Worm (Caenorhabditis elegans) whole organism, young adult: ENCODE data around the gene Y32B12C.1.

ENCODE experiments used
- B0261.1 ChIP-seq: sonication (generic microtip); optimal IDR thresholded peaks from 2 replicates; lab custom pipeline; 2016; ENCODE audit warnings: mild to moderate bottlenecking, missing genetic modification characterization, moderate library complexity, missing compliant biosample characterization
- D2030.7 ChIP-seq: fragments of 200-800 bp; sonication (Bioruptor generic); IDR thresholded peaks from 2 replicates; pipeline ENCODE4 v1.3.6; 2022; ENCODE audit warnings: missing genetic modification reagents, missing genetic modification characterization, missing compliant biosample characterization
- F23B12.7 ChIP-seq: sonication (generic microtip); optimal IDR thresholded peaks from 2 replicates; lab custom pipeline; 2017; ENCODE audit warnings: missing genetic modification characterization, mild to moderate bottlenecking, missing compliant biosample characterization, antibody characterized with exemption, moderate library complexity; ENCODE audit not compliant: insufficient read depth
- F52B5.7 ChIP-seq: sonication (generic microtip); optimal IDR thresholded peaks from 2 replicates; lab custom pipeline; 2016; ENCODE audit warnings: mild to moderate bottlenecking, missing genetic modification characterization, missing compliant biosample characterization
- T07F8.4 ChIP-seq: sonication (generic microtip); optimal IDR thresholded peaks from 2 replicates; lab custom pipeline; 2016; ENCODE audit warnings: mild to moderate bottlenecking, missing genetic modification characterization, moderate library complexity, missing compliant biosample characterization
- Y53F4B.3 ChIP-seq: fragments of 200-800 bp; sonication (Bioruptor generic); IDR thresholded peaks from 2 replicates; pipeline ENCODE4 v1.3.6; 2022; ENCODE audit warnings: missing genetic modification reagents, missing genetic modification characterization, missing compliant biosample characterization
- Y67H2A.10 ChIP-seq: fragments of 200-800 bp; sonication (Bioruptor generic); conservative IDR thresholded peaks from 2 replicates; pipeline ENCODE4 v1.3.6; 2022; ENCODE audit warnings: missing genetic modification reagents, missing genetic modification characterization, missing compliant biosample characterization
- Y79H2A.3 ChIP-seq: fragments of 200-800 bp; sonication (Bioruptor generic); conservative IDR thresholded peaks from 2 replicates; pipeline ENCODE4 v1.3.6; 2022; ENCODE audit warnings: missing genetic modification reagents, missing genetic modification characterization, missing compliant biosample characterization
- aptf-3 ChIP-seq: fragments of 200-800 bp; sonication (Bioruptor generic); IDR thresholded peaks from 2 replicates; pipeline ENCODE4 v1.3.6; 2022; ENCODE audit warnings: missing genetic modification characterization, missing compliant biosample characterization
- atf-7 ChIP-seq: sonication (generic microtip); optimal IDR thresholded peaks from 2 replicates; lab custom pipeline; 2017; ENCODE audit warnings: mild to moderate bottlenecking, missing genetic modification characterization, missing compliant biosample characterization
- attf-5 ChIP-seq: fragments of 200-800 bp; sonication (Bioruptor generic); optimal IDR thresholded peaks from 2 replicates; lab custom pipeline; 2018; ENCODE audit warnings: mild to moderate bottlenecking, missing genetic modification characterization, missing compliant biosample characterization
- cebp-1 ChIP-seq, 2 experiments: fragments of 200-800 bp in 1 of 2; sonication (Bioruptor generic) in 1 of 2; sonication (generic microtip) in 1 of 2; IDR thresholded peaks in 1 of 2; optimal IDR thresholded peaks in 1 of 2; 2 replicates each; pipeline versions ENCODE4 v1.3.6 to Lab custom; 2017 to 2022; ENCODE audit warnings: missing compliant biosample characterization in 2 of 2, missing genetic modification characterization in 2 of 2, mild to moderate bottlenecking in 1 of 2, missing genetic modification reagents in 1 of 2, moderate library complexity in 1 of 2
- ceh-100 ChIP-seq: fragments of 200-800 bp; sonication (Bioruptor generic); IDR thresholded peaks from 2 replicates; pipeline ENCODE4 v1.3.6; 2022; ENCODE audit warnings: missing genetic modification reagents, missing genetic modification characterization, missing compliant biosample characterization
- ceh-27 ChIP-seq: fragments of 200-800 bp; sonication (Bioruptor generic); optimal IDR thresholded peaks from 2 replicates; lab custom pipeline; 2018; ENCODE audit warnings: mild to moderate bottlenecking, missing genetic modification characterization, moderate library complexity, missing compliant biosample characterization
- die-1 ChIP-seq: sonication (generic microtip); optimal IDR thresholded peaks from 2 replicates; lab custom pipeline; 2016; ENCODE audit warnings: missing genotype, mild to moderate bottlenecking, missing genetic modification characterization, missing compliant biosample characterization
- ekl-4 ChIP-seq: fragments of 200-800 bp; sonication (Bioruptor generic); IDR thresholded peaks from 2 replicates; pipeline ENCODE4 v1.3.6; 2022; ENCODE audit warnings: missing genetic modification reagents, missing genetic modification characterization, missing compliant biosample characterization
- gei-17 ChIP-seq: fragments of 200-800 bp; sonication (Bioruptor generic); optimal IDR thresholded peaks from 2 replicates; lab custom pipeline; 2018; ENCODE audit warnings: mild to moderate bottlenecking, missing genetic modification characterization, missing compliant biosample characterization
- him-1 ChIP-seq: sonication (generic microtip); optimal IDR thresholded peaks from 2 replicates; lab custom pipeline; 2016; ENCODE audit warnings: missing genotype, missing genetic modification reagents, missing genetic modification characterization, missing compliant biosample characterization
- hmg-1.2 ChIP-seq: fragments of 200-800 bp; sonication (Bioruptor generic); IDR thresholded peaks from 2 replicates; pipeline ENCODE4 v1.3.6; 2022; ENCODE audit warnings: missing genetic modification reagents, missing genetic modification characterization, missing compliant biosample characterization
- lag-1 ChIP-seq: fragments of 200-800 bp; sonication (Bioruptor generic); IDR thresholded peaks from 2 replicates; pipeline ENCODE4 v1.3.6; 2022; ENCODE audit warnings: missing genetic modification reagents, missing genetic modification characterization, missing compliant biosample characterization
- let-607 ChIP-seq, 2 experiments: fragments of 200-800 bp in 1 of 2; sonication (Bioruptor generic) in 1 of 2; sonication (generic microtip) in 1 of 2; optimal IDR thresholded peaks; 2 replicates each; lab custom pipeline; 2016 to 2018; ENCODE audit warnings: mild to moderate bottlenecking in 2 of 2, missing compliant biosample characterization in 2 of 2, missing genetic modification characterization in 2 of 2, moderate library complexity in 2 of 2, missing genotype in 1 of 2
- lsl-1 ChIP-seq: fragments of 200-800 bp; sonication (Bioruptor generic); optimal IDR thresholded peaks from 2 replicates; lab custom pipeline; 2018; ENCODE audit warnings: mild to moderate bottlenecking, missing genetic modification characterization, moderate library complexity, missing compliant biosample characterization
- madf-10 ChIP-seq: sonication (generic microtip); optimal IDR thresholded peaks from 2 replicates; lab custom pipeline; 2016; ENCODE audit warnings: mild to moderate bottlenecking, missing genetic modification characterization, missing compliant biosample characterization
- madf-6 ChIP-seq: fragments of 200-800 bp; sonication (Bioruptor generic); IDR thresholded peaks from 2 replicates; pipeline ENCODE4 v1.3.6; 2022; ENCODE audit warnings: missing genetic modification reagents, missing genetic modification characterization, missing compliant biosample characterization
- mxl-1 ChIP-seq: sonication (generic microtip); optimal IDR thresholded peaks from 2 replicates; lab custom pipeline; 2016; ENCODE audit warnings: missing genetic modification characterization, missing compliant biosample characterization
- nfyb-1 ChIP-seq: fragments of 200-800 bp; sonication (Bioruptor generic); IDR thresholded peaks from 2 replicates; pipeline ENCODE4 v1.3.6; 2022; ENCODE audit warnings: missing genetic modification reagents, missing genetic modification characterization, missing compliant biosample characterization
- nhr-179 ChIP-seq: sonication (generic microtip); optimal IDR thresholded peaks from 2 replicates; lab custom pipeline; 2016; ENCODE audit warnings: mild to moderate bottlenecking, missing genetic modification characterization, missing compliant biosample characterization
- nhr-27 ChIP-seq: fragments of 200-800 bp; sonication (Bioruptor generic); optimal IDR thresholded peaks from 2 replicates; lab custom pipeline; 2018; ENCODE audit warnings: mild to moderate bottlenecking, missing genetic modification characterization, moderate library complexity, missing compliant biosample characterization
- pbrm-1 ChIP-seq: fragments of 200-800 bp; sonication (Bioruptor generic); IDR thresholded peaks from 2 replicates; pipeline ENCODE4 v1.3.6; 2022; ENCODE audit warnings: missing genetic modification reagents, missing genetic modification characterization, missing compliant biosample characterization
- rcor-1 ChIP-seq: fragments of 200-800 bp; sonication (Bioruptor generic); IDR thresholded peaks from 2 replicates; pipeline ENCODE4 v1.3.6; 2022; ENCODE audit warnings: missing genetic modification reagents, missing genetic modification characterization, missing compliant biosample characterization
- repo-1 ChIP-seq: sonication (generic microtip); optimal IDR thresholded peaks from 2 replicates; lab custom pipeline; 2017; ENCODE audit warnings: mild to moderate bottlenecking, missing genetic modification characterization, missing compliant biosample characterization
- rpc-1 ChIP-seq, 2 experiments: fragments of 150-350 bp in 1 of 2; sonication (generic microtip) in 1 of 2; optimal IDR thresholded peaks; 2 replicates each; lab custom pipeline; 2014 to 2018; ENCODE audit warnings: missing biosample characterization in 1 of 2, missing genetic modification characterization in 1 of 2, missing genetic modification reagents in 1 of 2, missing genotype in 1 of 2
- snpc-1.1 ChIP-seq: sonication (generic microtip); optimal IDR thresholded peaks from 2 replicates; lab custom pipeline; 2017; ENCODE audit warnings: missing genetic modification characterization, mild to moderate bottlenecking, missing compliant biosample characterization, antibody characterized with exemption, moderate library complexity, missing genotype, missing genetic modification reagents; ENCODE audit not compliant: insufficient read depth
- snpc-1.3 ChIP-seq: sonication (generic microtip); optimal IDR thresholded peaks from 2 replicates; lab custom pipeline; 2017; ENCODE audit warnings: missing genetic modification characterization, mild to moderate bottlenecking, missing compliant biosample characterization, antibody characterized with exemption, moderate library complexity, missing genotype, missing genetic modification reagents; ENCODE audit not compliant: insufficient read depth
- snpc-4 ChIP-seq, 5 experiments: fragments of 150-350 bp in 1 of 5; sonication (generic microtip) in 4 of 5; optimal IDR thresholded peaks; 2 replicates each; lab custom pipeline; 2014 to 2018; ENCODE audit warnings: missing genetic modification characterization in 5 of 5, missing biosample characterization in 3 of 5, antibody characterized with exemption in 2 of 5, mild to moderate bottlenecking in 2 of 5, missing compliant biosample characterization in 2 of 5, missing genotype in 2 of 5, moderate library complexity in 2 of 5, missing genetic modification reagents in 1 of 5
- tlf-1 ChIP-seq: fragments of 200-800 bp; sonication (Bioruptor generic); optimal IDR thresholded peaks from 2 replicates; lab custom pipeline; 2018; ENCODE audit warnings: mild to moderate bottlenecking, missing genetic modification characterization, missing compliant biosample characterization
- ztf-18 ChIP-seq: sonication (generic microtip); optimal IDR thresholded peaks from 2 replicates; lab custom pipeline; 2016; ENCODE audit warnings: missing genotype, mild to moderate bottlenecking, missing genetic modification characterization, missing compliant biosample characterization
- ztf-25 ChIP-seq: fragments of 200-800 bp; sonication (Bioruptor generic); IDR thresholded peaks from 2 replicates; pipeline ENCODE4 v1.3.6; 2022; ENCODE audit warnings: missing genetic modification reagents, missing genetic modification characterization, missing compliant biosample characterization
- ztf-26 ChIP-seq: sonication (generic microtip); optimal IDR thresholded peaks from 2 replicates; lab custom pipeline; 2017; ENCODE audit warnings: missing genetic modification characterization, missing compliant biosample characterization
- ztf-28 ChIP-seq: fragments of 200-800 bp; sonication (Bioruptor generic); IDR thresholded peaks from 2 replicates; pipeline ENCODE4 v1.3.6; 2022; ENCODE audit warnings: missing genetic modification reagents, missing genetic modification characterization, missing compliant biosample characterization

The Y32B12C.1 gene

DNA sequence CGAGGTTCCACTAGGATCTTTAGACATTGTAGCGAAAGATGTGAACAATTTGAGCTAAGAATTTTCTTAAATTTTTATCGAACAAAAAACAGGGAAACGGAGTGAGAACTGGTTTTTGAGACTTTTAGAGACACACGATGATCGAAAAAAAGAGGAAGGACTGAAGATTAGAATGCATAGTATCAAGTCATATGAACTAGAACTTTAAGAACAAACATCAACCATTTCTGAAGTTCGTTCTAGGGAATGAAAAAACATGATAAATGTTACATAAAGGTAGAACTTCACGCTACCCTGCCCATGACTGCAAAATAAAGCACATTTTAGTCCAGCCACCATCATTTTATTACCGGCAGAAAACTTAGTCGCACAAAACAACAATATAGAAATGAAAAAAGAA lies 40.0 kb downstream of the Y32B12C.1 start, which contains the start of gene W06G6.9 (continued):
- TF ChIP-seq rpc-1 (optimal IDR thresholded peaks at IDR 0.05; lab: Kevin White, UChicago): no peak
- no peak for TF ChIP-seq rpc-1 (tag; optimal IDR thresholded peaks at IDR 0.05; lab: Kevin White, UChicago)
- TF ChIP-seq Y53F4B.3: no peak
- TF ChIP-seq, all 124 proteins: peak for 0

DNA sequence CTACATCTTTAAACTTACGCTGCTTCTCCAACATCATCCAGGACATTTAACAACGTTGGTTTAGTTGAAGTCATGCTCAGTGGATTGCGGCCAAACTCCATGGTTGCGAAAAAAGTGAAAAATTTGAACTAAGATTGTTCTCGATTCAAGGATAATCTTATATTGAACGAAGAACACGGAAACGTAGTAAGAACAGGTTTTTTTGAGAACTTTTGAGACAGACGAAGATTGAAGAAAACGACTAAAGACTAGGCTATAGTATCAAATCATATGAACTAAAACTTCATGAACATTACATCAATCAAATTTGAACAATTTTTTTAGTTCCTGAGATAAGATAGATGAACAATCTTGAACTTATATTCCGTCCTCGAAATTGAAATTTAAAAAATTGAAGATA lies 40.7 kb downstream of the Y32B12C.1 start, which contains the start of gene W06G6.10:
Gene W06G6.10, minus strand, starts transcription at position 101 of the 400 bp plus-strand sequence.
- no peak for TF ChIP-seq rcor-1
- TF ChIP-seq gei-17 (GFP tag; lab: Kevin White, UChicago): no peak
- no peak for TF ChIP-seq F52B5.7 (tag; lab: Kevin White, UChicago)
- no peak for TF ChIP-seq snpc-1.3 (tag; lab: Kevin White, UChicago)
- no peak for TF ChIP-seq madf-6 (GFP tag; lab: Robert Waterston, UW)
- no peak for TF ChIP-seq tlf-1 (GFP tag; lab: Kevin White, UChicago)
- TF ChIP-seq B0261.1: no peak
- TF ChIP-seq ztf-28 (GFP tag; lab: Robert Waterston, UW): no peak
- no peak for TF ChIP-seq let-607 (tag; optimal IDR thresholded peaks at IDR 0.05; lab: Kevin White, UChicago)
- TF ChIP-seq attf-5 (GFP tag; lab: Kevin White, UChicago): no peak
- TF ChIP-seq ceh-100 (GFP tag; lab: Robert Waterston, UW): no peak
- no peak for TF ChIP-seq snpc-1.1 (tag; lab: Kevin White, UChicago)
- TF ChIP-seq ceh-27 (GFP tag; lab: Kevin White, UChicago): no peak

DNA sequence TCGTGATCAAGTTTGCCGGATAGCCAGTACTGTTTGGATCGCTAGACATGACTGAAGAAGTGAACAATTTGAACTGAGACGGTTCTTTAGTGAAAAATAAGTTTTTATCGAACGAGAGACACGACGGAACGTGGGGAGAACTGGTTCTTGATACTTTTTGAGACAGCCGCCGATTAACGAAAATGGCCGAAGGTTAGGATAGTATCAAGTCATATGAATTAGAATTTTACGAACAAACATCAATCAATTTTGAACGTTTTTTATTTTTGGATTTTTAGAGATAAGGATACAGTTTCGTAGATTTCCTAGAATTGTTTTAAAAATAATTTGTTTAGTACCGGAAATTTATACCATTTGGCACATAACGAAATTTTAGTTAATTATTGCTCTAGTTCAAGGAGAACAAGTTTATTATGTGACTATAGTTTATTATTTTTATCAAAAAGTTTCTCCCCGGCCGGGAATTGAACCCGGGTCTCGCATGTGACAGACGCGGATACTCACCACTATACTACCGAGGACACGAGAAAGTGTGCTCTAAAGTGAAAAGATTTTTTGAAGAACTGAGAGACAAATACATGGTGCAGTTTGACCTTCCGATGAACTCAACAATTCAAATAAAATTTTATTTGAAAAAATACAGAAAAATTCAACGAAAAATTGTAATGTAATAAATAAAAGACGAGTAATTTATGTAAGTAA lies 42.1 kb downstream of the Y32B12C.1 start, which contains the start of gene W06G6.20:
Gene W06G6.20, minus strand, starts transcription at position 51 of the 702 bp plus-strand sequence.
- TF ChIP-seq snpc-4 (GFP tag; optimal IDR thresholded peaks at IDR 0.05; lab: Kevin White, UChicago) (peak; percentile 44), snpc-4 (tag; optimal IDR thresholded peaks at IDR 0.05; lab: Kevin White, UChicago) (peak in 3 of 4 experiments; percentile 29 to 85 (median 76)), nfyb-1 (GFP tag; lab: Robert Waterston, UW) (0 out of 2 replicates have a peak, but pooled peaks have one; percentile 47), rpc-1 (optimal IDR thresholded peaks at IDR 0.05; lab: Kevin White, UChicago) (peak; percentile 71), rpc-1 (tag; optimal IDR thresholded peaks at IDR 0.05; lab: Kevin White, UChicago) (peak; percentile 90), him-1 (tag; lab: Kevin White, UChicago) (peak; percentile 74), gei-17 (GFP tag; lab: Kevin White, UChicago) (no peak), atf-7 (no peak), die-1 (tag; lab: Kevin White, UChicago) (peak; percentile 72), nhr-179 (tag; lab: Kevin White, UChicago) (no peak), nhr-27 (tag; lab: Kevin White, UChicago) (no peak), pbrm-1 (GFP tag; lab: Robert Waterston, UW) (peak; percentile 63; the same call in 1 of the 2 replicates), lsl-1 (GFP tag; lab: Kevin White, UChicago) (no peak), T07F8.4 (tag; lab: Kevin White, UChicago) (peak; percentile 40), cebp-1 (GFP tag; IDR thresholded peaks at IDR 0.05; lab: Robert Waterston, UW) (no peak), cebp-1 (tag; optimal IDR thresholded peaks at IDR 0.05; lab: Kevin White, UChicago) (peak; percentile 31), ekl-4 (GFP tag; lab: Robert Waterston, UW) (no peak), F23B12.7 (tag; lab: Kevin White, UChicago) (peak; percentile 70), snpc-1.3 (tag; lab: Kevin White, UChicago) (peak; percentile 65), snpc-1.1 (tag; lab: Kevin White, UChicago) (peak; percentile 75), mxl-1 (tag; lab: Kevin White, UChicago) (peak; percentile 24), D2030.7 (GFP tag; lab: Robert Waterston, UW) (0 out of 2 replicates have a peak, but pooled peaks have one; percentile 22), ztf-26 (tag; lab: Kevin White, UChicago) (no peak), ceh-100 (GFP tag; lab: Robert Waterston, UW) (0 out of 2 replicates have a peak, but pooled peaks have one; percentile 9), Y67H2A.10 (no peak), ztf-25 (peak; percentile 61; the same call in 1 of the 2 replicates), repo-1 (tag; lab: Kevin White, UChicago) (no peak), aptf-3 (GFP tag; lab: Robert Waterston, UW) (no peak), Y79H2A.3 (no peak), lag-1 (GFP tag; lab: Robert Waterston, UW) (no peak), ztf-18 (peak; percentile 37), madf-10 (tag; lab: Kevin White, UChicago) (peak; percentile 3), hmg-1.2 (peak; percentile 50; the same call in 1 of the 2 replicates)
